Worm (Caenorhabditis elegans) whole organism, young adult: ENCODE data around the gene Y26E6A.3.

Experiments used
- F33H1.4 ChIP-seq: fragments of 200-800 bp; sonication (Bioruptor generic); IDR thresholded peaks from 2 replicates; pipeline ENCODE4 v1.3.6; 2022; ENCODE audit warnings: missing genetic modification reagents, missing genetic modification characterization, missing compliant biosample characterization
- Y79H2A.3 ChIP-seq: fragments of 200-800 bp; sonication (Bioruptor generic); conservative IDR thresholded peaks from 2 replicates; pipeline ENCODE4 v1.3.6; 2022; ENCODE audit warnings: missing genetic modification reagents, missing genetic modification characterization, missing compliant biosample characterization
- aptf-3 ChIP-seq: fragments of 200-800 bp; sonication (Bioruptor generic); IDR thresholded peaks from 2 replicates; pipeline ENCODE4 v1.3.6; 2022; ENCODE audit warnings: missing genetic modification characterization, missing compliant biosample characterization
- dpl-1 ChIP-seq: fragments of 150-350 bp; optimal IDR thresholded peaks from 2 replicates; lab custom pipeline; 2014; ENCODE audit warnings: missing biosample characterization, missing genetic modification reagents, missing genetic modification characterization
- hlh-12 ChIP-seq: sonication (generic microtip); optimal IDR thresholded peaks from 2 replicates; lab custom pipeline; 2016; ENCODE audit warnings: missing genetic modification characterization, missing compliant biosample characterization
- mel-28 ChIP-seq: sonication (generic microtip); optimal IDR thresholded peaks from 2 replicates; lab custom pipeline; 2016; ENCODE audit warnings: borderline replicate concordance, mild to moderate bottlenecking, missing genetic modification characterization, missing compliant biosample characterization
- snpc-1.1 ChIP-seq: sonication (generic microtip); optimal IDR thresholded peaks from 2 replicates; lab custom pipeline; 2017; ENCODE audit warnings: missing genetic modification characterization, mild to moderate bottlenecking, missing compliant biosample characterization, antibody characterized with exemption, moderate library complexity, missing genotype, missing genetic modification reagents; ENCODE audit not compliant: insufficient read depth
- snpc-4 ChIP-seq, 5 experiments: fragments of 150-350 bp in 1 of 5; sonication (generic microtip) in 4 of 5; optimal IDR thresholded peaks; 2 replicates each; lab custom pipeline; 2014 to 2018; ENCODE audit warnings: missing genetic modification characterization in 5 of 5, missing biosample characterization in 3 of 5, antibody characterized with exemption in 2 of 5, mild to moderate bottlenecking in 2 of 5, missing compliant biosample characterization in 2 of 5, missing genotype in 2 of 5, moderate library complexity in 2 of 5, missing genetic modification reagents in 1 of 5

- no peak for TF ChIP-seq Y79H2A.3
- no peak for TF ChIP-seq mel-28 (tag; lab: Kevin White, UChicago)
- no peak for TF ChIP-seq hlh-12 (tag; lab: Kevin White, UChicago)
- TF ChIP-seq dpl-1 (GFP tag; lab: Kevin White, UChicago) = no peak
- no peak for TF ChIP-seq snpc-1.1 (tag; lab: Kevin White, UChicago)
- no peak for TF ChIP-seq snpc-4 (GFP tag; optimal IDR thresholded peaks at IDR 0.05; lab: Kevin White, UChicago)
- no peak for TF ChIP-seq snpc-4 (tag; optimal IDR thresholded peaks at IDR 0.05; lab: Kevin White, UChicago)
- no peak for TF ChIP-seq F33H1.4 (GFP tag; lab: Robert Waterston, UW)
- TF ChIP-seq aptf-3 (GFP tag; lab: Robert Waterston, UW) = no peak
These were observed 28.2 kb upstream of the Y26E6A.3 start for ce11 chrX:13937910-13938309.
